Worm (Caenorhabditis elegans) whole organism, late embryonic: Measurements from ENCODE around the gene sbds-1.

Source experiments
- F13H6.1 ChIP-seq: sonication (generic microtip); optimal IDR thresholded peaks from 2 replicates; lab custom pipeline; 2016; ENCODE audit warnings: missing genetic modification characterization, missing compliant biosample characterization
- K02D7.2 ChIP-seq: sonication (generic microtip); optimal IDR thresholded peaks from 2 replicates; lab custom pipeline; 2017; ENCODE audit warnings: mild to moderate bottlenecking, missing genetic modification characterization, missing compliant biosample characterization
- K09A11.1 ChIP-seq: sonication (generic microtip); optimal IDR thresholded peaks from 2 replicates; lab custom pipeline; 2017; ENCODE audit warnings: antibody characterized with exemption, mild to moderate bottlenecking, missing genetic modification characterization, missing compliant biosample characterization; ENCODE audit not compliant: insufficient read depth
- T23F11.4 ChIP-seq: fragments of 200-800 bp; sonication (Bioruptor generic); optimal IDR thresholded peaks from 2 replicates; lab custom pipeline; 2018; ENCODE audit warnings: mild to moderate bottlenecking, missing genetic modification characterization, missing compliant biosample characterization
- ceh-18 ChIP-seq: sonication (generic microtip); optimal IDR thresholded peaks from 2 replicates; lab custom pipeline; 2016; ENCODE audit warnings: missing genetic modification characterization, missing compliant biosample characterization
- ceh-19 ChIP-seq: fragments of 200-800 bp; sonication (Bioruptor generic); optimal IDR thresholded peaks from 2 replicates; lab custom pipeline; 2018; ENCODE audit warnings: mild to moderate bottlenecking, missing genetic modification characterization, missing compliant biosample characterization
- ceh-2 ChIP-seq: sonication (generic microtip); optimal IDR thresholded peaks from 2 replicates; lab custom pipeline; 2016; ENCODE audit warnings: missing genotype, missing genetic modification characterization, missing compliant biosample characterization
- ceh-22 ChIP-seq: sonication (generic microtip); optimal IDR thresholded peaks from 2 replicates; lab custom pipeline; 2017; ENCODE audit warnings: missing biosample characterization, missing genetic modification characterization
- ceh-30 ChIP-seq: fragments of 150-350 bp; optimal IDR thresholded peaks from 2 replicates; lab custom pipeline; 2014; ENCODE audit warnings: missing biosample characterization, missing genetic modification characterization
- ceh-45 ChIP-seq: fragments of 200-800 bp; sonication (Bioruptor generic); IDR thresholded peaks from 2 replicates; pipeline ENCODE4 v1.3.6; 2022; ENCODE audit warnings: missing genetic modification reagents, missing genetic modification characterization, missing compliant biosample characterization
- ceh-48 ChIP-seq: sonication (generic microtip); optimal IDR thresholded peaks from 2 replicates; lab custom pipeline; 2016; ENCODE audit warnings: missing genetic modification characterization, inconsistent platforms, missing compliant biosample characterization
- ceh-9 ChIP-seq: sonication (generic microtip); optimal IDR thresholded peaks from 2 replicates; lab custom pipeline; 2016; ENCODE audit warnings: mild to moderate bottlenecking, missing genetic modification characterization, inconsistent platforms, missing compliant biosample characterization
- che-1 ChIP-seq: sonication (generic microtip); optimal IDR thresholded peaks from 2 replicates; lab custom pipeline; 2016; ENCODE audit warnings: mild to moderate bottlenecking, missing genetic modification characterization, missing compliant biosample characterization
- dve-1 ChIP-seq: sonication (generic microtip); optimal IDR thresholded peaks from 2 replicates; lab custom pipeline; 2017; ENCODE audit warnings: antibody characterized with exemption, mild to moderate bottlenecking, missing genetic modification characterization, missing compliant biosample characterization
- elt-2 ChIP-seq: sonication (generic microtip); optimal IDR thresholded peaks from 2 replicates; lab custom pipeline; 2016; ENCODE audit warnings: missing genetic modification reagents, missing genetic modification characterization, missing compliant biosample characterization
- elt-4 ChIP-seq: sonication (generic microtip); optimal IDR thresholded peaks from 2 replicates; lab custom pipeline; 2016; ENCODE audit warnings: missing genetic modification characterization, missing compliant biosample characterization
- ets-4 ChIP-seq: sonication (generic microtip); optimal IDR thresholded peaks from 2 replicates; lab custom pipeline; 2016; ENCODE audit warnings: missing genetic modification characterization, missing compliant biosample characterization
- eyg-1 ChIP-seq: sonication (generic microtip); optimal IDR thresholded peaks from 2 replicates; lab custom pipeline; 2016; ENCODE audit warnings: missing genotype, missing genetic modification characterization, missing compliant biosample characterization
- fax-1 ChIP-seq: sonication (generic microtip); optimal IDR thresholded peaks from 2 replicates; lab custom pipeline; 2016; ENCODE audit warnings: missing genotype, missing genetic modification characterization, missing compliant biosample characterization
- fkh-10 ChIP-seq: fragments of 150-350 bp; optimal IDR thresholded peaks from 2 replicates; lab custom pipeline; 2014; ENCODE audit warnings: missing biosample characterization, missing genetic modification reagents, missing genetic modification characterization
- hlh-8 ChIP-seq: sonication (generic microtip); optimal IDR thresholded peaks from 2 replicates; lab custom pipeline; 2016; ENCODE audit warnings: missing genotype, missing genetic modification characterization, missing compliant biosample characterization
- lin-11 ChIP-seq: fragments of 200-800 bp; sonication (Bioruptor generic); optimal IDR thresholded peaks from 2 replicates; lab custom pipeline; 2018; ENCODE audit warnings: mild to moderate bottlenecking, missing genetic modification characterization, missing compliant biosample characterization
- mec-3 ChIP-seq: sonication (generic microtip); optimal IDR thresholded peaks from 2 replicates; lab custom pipeline; 2016; ENCODE audit warnings: borderline replicate concordance, missing genetic modification characterization, missing compliant biosample characterization
- nhr-11 ChIP-seq: fragments of 150-350 bp; optimal IDR thresholded peaks from 2 replicates; lab custom pipeline; 2014; ENCODE audit warnings: missing biosample characterization, missing genetic modification characterization
- nhr-232 ChIP-seq: sonication (generic microtip); optimal IDR thresholded peaks from 2 replicates; lab custom pipeline; 2016; ENCODE audit warnings: missing genetic modification characterization, missing compliant biosample characterization
- npax-4 ChIP-seq: sonication (generic microtip); optimal IDR thresholded peaks from 2 replicates; lab custom pipeline; 2016; ENCODE audit warnings: missing genetic modification characterization, missing compliant biosample characterization
- pag-3 ChIP-seq: sonication (generic microtip); optimal IDR thresholded peaks from 2 replicates; lab custom pipeline; 2016; ENCODE audit warnings: missing compliant biosample characterization, missing genetic modification characterization, borderline replicate concordance
- pha-2 ChIP-seq: sonication (generic microtip); optimal IDR thresholded peaks from 2 replicates; lab custom pipeline; 2017; ENCODE audit warnings: mild to moderate bottlenecking, missing genetic modification characterization, missing compliant biosample characterization
- pha-4 ChIP-seq: fragments of 150-350 bp; optimal IDR thresholded peaks from 2 replicates; lab custom pipeline; 2018; ENCODE audit warnings: missing biosample characterization, missing genetic modification reagents, missing genetic modification characterization
- ref-2 ChIP-seq: sonication (generic microtip); optimal IDR thresholded peaks from 2 replicates; lab custom pipeline; 2016; ENCODE audit warnings: missing genetic modification characterization, missing compliant biosample characterization
- rnt-1 ChIP-seq: sonication (generic microtip); optimal IDR thresholded peaks from 2 replicates; lab custom pipeline; 2016; ENCODE audit warnings: missing genetic modification characterization, missing compliant biosample characterization
- tbx-2 ChIP-seq: sonication (generic microtip); optimal IDR thresholded peaks from 2 replicates; lab custom pipeline; 2016; ENCODE audit warnings: missing genetic modification characterization, missing compliant biosample characterization
- tbx-7 ChIP-seq: sonication (generic microtip); optimal IDR thresholded peaks from 2 replicates; lab custom pipeline; 2016; ENCODE audit warnings: missing genotype, missing genetic modification characterization, missing compliant biosample characterization
- ttx-3 ChIP-seq: sonication (generic microtip); optimal IDR thresholded peaks from 2 replicates; lab custom pipeline; 2016; ENCODE audit warnings: missing genetic modification reagents, missing genetic modification characterization, missing compliant biosample characterization
- unc-3 ChIP-seq, 2 experiments: fragments of 200-800 bp in 1 of 2; sonication (Bioruptor generic) in 1 of 2; sonication (generic microtip) in 1 of 2; conservative IDR thresholded peaks in 1 of 2; optimal IDR thresholded peaks in 1 of 2; 2 replicates each; pipeline versions ENCODE4 v1.3.6 to Lab custom; 2016 to 2022; ENCODE audit warnings: missing compliant biosample characterization in 2 of 2, missing genetic modification characterization in 2 of 2, missing genetic modification reagents in 1 of 2
- unc-86 ChIP-seq: sonication (generic microtip); optimal IDR thresholded peaks from 2 replicates; lab custom pipeline; 2016; ENCODE audit warnings: missing genetic modification characterization, missing compliant biosample characterization
- zip-5 ChIP-seq: sonication (generic microtip); optimal IDR thresholded peaks from 2 replicates; lab custom pipeline; 2016; ENCODE audit warnings: missing genetic modification characterization, missing compliant biosample characterization
- ztf-16 ChIP-seq: sonication (generic microtip); optimal IDR thresholded peaks from 2 replicates; lab custom pipeline; 2017; ENCODE audit warnings: missing genetic modification characterization, missing compliant biosample characterization

Gene sbds-1

ce11 chrIII:623754-624153 is 14.5 kb downstream of the sbds-1 start (continued):
- TF ChIP-seq ceh-22 (tag; lab: Kevin White, UChicago) (no peak), fkh-10 (no peak), rnt-1 (tag; lab: Kevin White, UChicago) (peak; percentile 49), ceh-19 (GFP tag; lab: Kevin White, UChicago) (no peak), pag-3 (no peak), F13H6.1 (tag; lab: Kevin White, UChicago) (peak; percentile 4), zip-5 (tag; lab: Kevin White, UChicago) (no peak), nhr-232 (tag; lab: Kevin White, UChicago) (no peak), K09A11.1 (tag; lab: Kevin White, UChicago) (peak; percentile 36), npax-4 (tag; lab: Kevin White, UChicago) (no peak), ttx-3 (tag; lab: Kevin White, UChicago) (no peak), elt-4 (tag; lab: Kevin White, UChicago) (no peak), che-1 (tag; lab: Kevin White, UChicago) (no peak), ceh-2 (tag; lab: Kevin White, UChicago) (peak; percentile 43), mec-3 (no peak), nhr-11 (tag; lab: Kevin White, UChicago) (no peak), ceh-48 (tag; lab: Kevin White, UChicago) (peak; percentile 17), K02D7.2 (tag; lab: Kevin White, UChicago) (no peak), ref-2 (tag; lab: Kevin White, UChicago) (peak; percentile 54), hlh-8 (tag; lab: Kevin White, UChicago) (peak; percentile 32), ztf-16 (tag; lab: Kevin White, UChicago) (no peak), tbx-2 (tag; lab: Kevin White, UChicago) (peak; percentile 62), ets-4 (tag; lab: Kevin White, UChicago) (peak; percentile 53), unc-86 (tag; lab: Kevin White, UChicago) (no peak)
- TF ChIP-seq, all 69 proteins: peak for 21

ce11 chrIII:620204-620718 is 18.0 kb downstream of the sbds-1 start, which contains the start of gene T19C3.4:
Gene T19C3.4, minus strand, starts transcription at chrIII:620254.
- TF ChIP-seq elt-2 (no peak), ceh-9 (tag; lab: Kevin White, UChicago) (no peak), dve-1 (tag; lab: Kevin White, UChicago) (no peak), pha-2 (no peak), F13H6.1 (tag; lab: Kevin White, UChicago) (no peak), pha-4 (no peak), eyg-1 (tag; lab: Kevin White, UChicago) (no peak), T23F11.4 (no peak), ceh-30 (tag; lab: Kevin White, UChicago) (no peak), ceh-18 (tag; lab: Kevin White, UChicago) (no peak), ceh-45 (GFP tag; lab: Robert Waterston, UW) (no peak)

ce11 chrIII:617467-617866 is 20.8 kb downstream of the sbds-1 start, which contains the start of gene T19C3.2:
Gene T19C3.2, minus strand, starts transcription at chrIII:617567.
- TF ChIP-seq tbx-7 (tag; lab: Kevin White, UChicago) (no peak), ceh-45 (GFP tag; lab: Robert Waterston, UW) (no peak), elt-4 (tag; lab: Kevin White, UChicago) (no peak), K09A11.1 (tag; lab: Kevin White, UChicago) (no peak), fax-1 (tag; lab: Kevin White, UChicago) (no peak), npax-4 (tag; lab: Kevin White, UChicago) (no peak), unc-3 (GFP tag; conservative IDR thresholded peaks at IDR 0.05; lab: Robert Waterston, UW) (no peak), unc-3 (tag; optimal IDR thresholded peaks at IDR 0.05; lab: Kevin White, UChicago) (no peak), ztf-16 (tag; lab: Kevin White, UChicago) (no peak), K02D7.2 (tag; lab: Kevin White, UChicago) (no peak), rnt-1 (tag; lab: Kevin White, UChicago) (no peak), lin-11 (tag; lab: Kevin White, UChicago) (no peak), ceh-2 (tag; lab: Kevin White, UChicago) (no peak), che-1 (tag; lab: Kevin White, UChicago) (no peak)
